Worm (Caenorhabditis elegans): ENCODE data around the gene Y46E12BL.2.

- TF ChIP-seq nhr-11 (tag; optimal IDR thresholded peaks at IDR 0.05) (no peak), pha-4 (tag; optimal IDR thresholded peaks at IDR 0.05) (no peak), sdc-2 (tag; optimal IDR thresholded peaks at IDR 0.05) (no peak), hlh-30 (tag; optimal IDR thresholded peaks at IDR 0.05; ENCODE audit: insufficient read depth) (no peak), ama-1 (optimal IDR thresholded peaks at IDR 0.05) (no peak), unc-86 (tag; optimal IDR thresholded peaks at IDR 0.05) (peak; percentile 5)
Measured at ce11 chrII:15232705-15233104, at the start of gene Y46E12BL.2.
